Worm (Caenorhabditis elegans) whole organism, L4 larva: ENCODE measurements around the gene srx-85.
A peak's percentile ranks its signal among the peaks of the same experiment; 100 is the strongest.
"Not testable (repeated sequence)": the region's sequence is repeated elsewhere in the genome, so short reads cannot be mapped to it uniquely, and the experiment has no call there.

Experiments
- F26F4.8 ChIP-seq: fragments of 200-800 bp; sonication (Bioruptor generic); conservative IDR thresholded peaks from 2 replicates; pipeline ENCODE4 v1.3.6; 2022; ENCODE audit warnings: missing genetic modification characterization, missing compliant biosample characterization
- F37D6.2 ChIP-seq: sonication (generic microtip); optimal IDR thresholded peaks from 2 replicates; lab custom pipeline; 2016; ENCODE audit warnings: mild to moderate bottlenecking, missing genetic modification characterization, missing compliant biosample characterization
- R02D3.7 ChIP-seq: fragments of 150-350 bp; sonication (generic microtip); optimal IDR thresholded peaks from 3 replicates; lab custom pipeline; 2014; ENCODE audit warnings: missing biosample characterization, missing genetic modification characterization
- T20F7.1 ChIP-seq: fragments of 200-800 bp; sonication (Bioruptor generic); optimal IDR thresholded peaks from 2 replicates; lab custom pipeline; 2018; ENCODE audit warnings: mild to moderate bottlenecking, missing genetic modification characterization, missing compliant biosample characterization
- T26A8.4 ChIP-seq: fragments of 200-800 bp; sonication (Bioruptor generic); IDR thresholded peaks from 2 replicates; pipeline ENCODE4 v1.3.6; 2022; ENCODE audit warnings: missing genetic modification characterization, missing compliant biosample characterization
- ZK337.2 ChIP-seq: fragments of 200-800 bp; sonication (Bioruptor generic); IDR thresholded peaks from 2 replicates; pipeline ENCODE4 v1.3.6; 2022; ENCODE audit warnings: missing genetic modification reagents, missing genetic modification characterization, missing compliant biosample characterization
- aha-1 ChIP-seq: fragments of 150-350 bp; peaks from one replicate; lab custom pipeline; 2014; ENCODE audit warnings: missing biosample characterization, missing genetic modification characterization
- ceh-20 ChIP-seq: fragments of 200-800 bp; sonication (Bioruptor generic); IDR thresholded peaks from 2 replicates; pipeline ENCODE4 v1.3.6; 2022; ENCODE audit warnings: missing genetic modification reagents, missing genetic modification characterization, missing compliant biosample characterization
- ceh-82 ChIP-seq: sonication (generic microtip); optimal IDR thresholded peaks from 2 replicates; lab custom pipeline; 2017; ENCODE audit warnings: missing biosample characterization, missing genetic modification characterization
- daf-16 ChIP-seq, 3 experiments: sonication (generic microtip); optimal IDR thresholded peaks; 2 replicates each; lab custom pipeline; 2016 to 2017; ENCODE audit warnings: missing genetic modification characterization in 3 of 3, missing genetic modification reagents in 3 of 3, mild to moderate bottlenecking in 2 of 3, missing compliant biosample characterization in 2 of 3, missing biosample characterization in 1 of 3, moderate library complexity in 1 of 3
- daf-19 ChIP-seq: fragments of 200-800 bp; sonication (Bioruptor generic); conservative IDR thresholded peaks from 2 replicates; pipeline ENCODE4 v1.3.6; 2022; ENCODE audit warnings: missing genetic modification characterization, missing compliant biosample characterization
- dpl-1 ChIP-seq: fragments of 150-350 bp; optimal IDR thresholded peaks from 2 replicates; lab custom pipeline; 2014; ENCODE audit warnings: missing biosample characterization, missing genetic modification reagents, missing genetic modification characterization
- dve-1 ChIP-seq: sonication (generic microtip); optimal IDR thresholded peaks from 2 replicates; lab custom pipeline; 2017; ENCODE audit warnings: antibody characterized with exemption, mild to moderate bottlenecking, missing genetic modification characterization, missing compliant biosample characterization; ENCODE audit not compliant: insufficient read depth
- egl-27 ChIP-seq: sonication (generic microtip); optimal IDR thresholded peaks from 3 replicates; lab custom pipeline; 2017; ENCODE audit warnings: missing biosample characterization, missing genetic modification reagents, missing genetic modification characterization
- egl-43 ChIP-seq: fragments of 200-800 bp; sonication (Bioruptor generic); IDR thresholded peaks from 2 replicates; pipeline ENCODE4 v1.3.6; 2022; ENCODE audit warnings: missing genetic modification reagents, missing genetic modification characterization, missing compliant biosample characterization
- fkh-10 ChIP-seq: fragments of 150-350 bp; optimal IDR thresholded peaks from 2 replicates; lab custom pipeline; 2014; ENCODE audit warnings: missing biosample characterization, missing genetic modification reagents, missing genetic modification characterization
- hlh-11 ChIP-seq: fragments of 200-800 bp; sonication (Bioruptor generic); optimal IDR thresholded peaks from 2 replicates; lab custom pipeline; 2018; ENCODE audit warnings: mild to moderate bottlenecking, missing genetic modification characterization, missing compliant biosample characterization
- hlh-30 ChIP-seq: sonication (generic microtip); optimal IDR thresholded peaks from 2 replicates; lab custom pipeline; 2017; ENCODE audit warnings: antibody characterized with exemption, mild to moderate bottlenecking, missing genetic modification characterization, missing compliant biosample characterization; ENCODE audit not compliant: insufficient read depth
- hmg-1.1 ChIP-seq: fragments of 200-800 bp; sonication (Bioruptor generic); IDR thresholded peaks from 2 replicates; pipeline ENCODE4 v1.3.6; 2022; ENCODE audit warnings: missing genetic modification reagents, missing genetic modification characterization, missing compliant biosample characterization
- lin-13 ChIP-seq: fragments of 150-350 bp; optimal IDR thresholded peaks from 2 replicates; lab custom pipeline; 2014; ENCODE audit warnings: missing biosample characterization, missing genetic modification reagents, missing genetic modification characterization
- lin-29 ChIP-seq: fragments of 200-800 bp; sonication (Bioruptor generic); IDR thresholded peaks from 2 replicates; pipeline ENCODE4 v1.3.6; 2022; ENCODE audit warnings: missing genetic modification reagents, missing genetic modification characterization, missing compliant biosample characterization
- lin-38 ChIP-seq: fragments of 200-800 bp; sonication (Bioruptor generic); IDR thresholded peaks from 2 replicates; pipeline ENCODE4 v1.3.6; 2022; ENCODE audit warnings: missing genetic modification reagents, missing genetic modification characterization, missing compliant biosample characterization
- lsy-2 ChIP-seq, 2 experiments: fragments of 150-350 bp in 1 of 2; sonication (generic microtip) in 1 of 2; optimal IDR thresholded peaks; 2 replicates each; lab custom pipeline; 2014 to 2017; ENCODE audit warnings: missing biosample characterization in 2 of 2, missing genetic modification characterization in 2 of 2
- madf-5 ChIP-seq, 2 experiments: fragments of 200-800 bp; sonication (Bioruptor generic); IDR thresholded peaks; 2 replicates each; pipeline ENCODE4 v1.3.6; 2022; ENCODE audit warnings: missing compliant biosample characterization in 2 of 2, missing genetic modification characterization in 2 of 2
- mdt-29 ChIP-seq: fragments of 200-800 bp; sonication (Bioruptor generic); IDR thresholded peaks from 2 replicates; pipeline ENCODE4 v1.3.6; 2022; ENCODE audit warnings: missing genetic modification reagents, missing genetic modification characterization, missing compliant biosample characterization
- mep-1 ChIP-seq: fragments of 150-350 bp; sonication (generic microtip); optimal IDR thresholded peaks from 3 replicates; lab custom pipeline; 2014; ENCODE audit warnings: missing biosample characterization, missing genetic modification characterization
- mes-2 ChIP-seq: sonication (generic microtip); optimal IDR thresholded peaks from 2 replicates; lab custom pipeline; 2016; ENCODE audit warnings: missing genotype, mild to moderate bottlenecking, missing genetic modification characterization, missing compliant biosample characterization; ENCODE audit not compliant: poor library complexity, severe bottlenecking
- nhr-102 ChIP-seq: sonication (generic microtip); optimal IDR thresholded peaks from 2 replicates; lab custom pipeline; 2016; ENCODE audit warnings: mild to moderate bottlenecking, missing genetic modification characterization, moderate library complexity, missing compliant biosample characterization
- nhr-11 ChIP-seq: fragments of 150-350 bp; optimal IDR thresholded peaks from 2 replicates; lab custom pipeline; 2014; ENCODE audit warnings: missing biosample characterization, missing genetic modification characterization
- nhr-237 ChIP-seq: sonication (generic microtip); optimal IDR thresholded peaks from 2 replicates; lab custom pipeline; 2017; ENCODE audit warnings: missing biosample characterization, missing genetic modification characterization
- nhr-28 ChIP-seq: fragments of 150-350 bp; optimal IDR thresholded peaks from 2 replicates; lab custom pipeline; 2014; ENCODE audit warnings: missing biosample characterization, missing genetic modification characterization
- nhr-42 ChIP-seq: fragments of 200-800 bp; sonication (Bioruptor generic); IDR thresholded peaks from 2 replicates; pipeline ENCODE4 v1.3.6; 2022; ENCODE audit warnings: missing genetic modification characterization, missing compliant biosample characterization
- nhr-77 ChIP-seq: fragments of 150-350 bp; optimal IDR thresholded peaks from 2 replicates; lab custom pipeline; 2014; ENCODE audit warnings: missing biosample characterization, missing genetic modification characterization
- pha-4 ChIP-seq, 2 experiments: fragments of 150-350 bp in 1 of 2; fragments of 200-800 bp in 1 of 2; sonication (Bioruptor generic) in 1 of 2; IDR thresholded peaks in 1 of 2; optimal IDR thresholded peaks in 1 of 2; 2 replicates each; pipeline versions ENCODE4 v1.3.6 to Lab custom; 2014 to 2022; ENCODE audit warnings: missing genetic modification characterization in 2 of 2, missing genetic modification reagents in 2 of 2, missing biosample characterization in 1 of 2, missing compliant biosample characterization in 1 of 2
- php-3 ChIP-seq: fragments of 200-800 bp; sonication (Bioruptor generic); IDR thresholded peaks from 2 replicates; pipeline ENCODE4 v1.3.6; 2022; ENCODE audit warnings: missing genetic modification reagents, missing genetic modification characterization, missing compliant biosample characterization
- saeg-2 ChIP-seq: fragments of 200-800 bp; sonication (Bioruptor generic); IDR thresholded peaks from 2 replicates; pipeline ENCODE4 v1.3.6; 2022; ENCODE audit warnings: missing genetic modification reagents, missing genetic modification characterization, missing compliant biosample characterization
- snpc-1.2 ChIP-seq: fragments of 200-800 bp; sonication (Bioruptor generic); IDR thresholded peaks from 2 replicates; pipeline ENCODE4 v1.3.6; 2022; ENCODE audit warnings: missing genetic modification reagents, missing genetic modification characterization, missing compliant biosample characterization
- spr-1 ChIP-seq: sonication (generic microtip); optimal IDR thresholded peaks from 2 replicates; lab custom pipeline; 2016; ENCODE audit warnings: mild to moderate bottlenecking, missing genetic modification characterization, missing compliant biosample characterization
- tra-1 ChIP-seq: fragments of 200-800 bp; sonication (Bioruptor generic); IDR thresholded peaks from 2 replicates; pipeline ENCODE4 v1.3.6; 2022; ENCODE audit warnings: missing genetic modification reagents, missing genetic modification characterization, missing compliant biosample characterization
- unc-130 ChIP-seq: sonication (generic microtip); optimal IDR thresholded peaks from 2 replicates; lab custom pipeline; 2016; ENCODE audit warnings: missing genetic modification reagents, missing genetic modification characterization, missing compliant biosample characterization
- unc-62 ChIP-seq, 3 experiments: fragments of 150-350 bp in 1 of 3; sonication (generic microtip); optimal IDR thresholded peaks in 2 of 3; peaks in 1 of 3; 1 replicate in 1 of 3; 2 replicates in 2 of 3; lab custom pipeline; 2014 to 2017; ENCODE audit warnings: missing biosample characterization in 3 of 3, missing genetic modification characterization in 3 of 3, missing genetic modification reagents in 3 of 3, missing genotype in 1 of 3
- vab-7 ChIP-seq: fragments of 200-800 bp; sonication (Bioruptor generic); IDR thresholded peaks from 2 replicates; pipeline ENCODE4 v1.3.6; 2022; ENCODE audit warnings: missing genetic modification reagents, missing genetic modification characterization, missing compliant biosample characterization
- zfp-3 ChIP-seq: fragments of 200-800 bp; sonication (Bioruptor generic); conservative IDR thresholded peaks from 2 replicates; pipeline ENCODE4 v1.3.6; 2022; ENCODE audit warnings: missing genetic modification reagents, missing genetic modification characterization, missing compliant biosample characterization

srx-85 gene

ce11 chrV:11552379-11552778 is at the start of gene srx-85:
Gene srx-85, plus strand, starts transcription at chrV:11552679.
- TF ChIP-seq egl-43 (no peak), nhr-11 (tag; lab: Kevin White, UChicago) (no peak), hmg-1.1 (no peak), fkh-10 (no peak), daf-16 (GFP tag; optimal IDR thresholded peaks at IDR 0.05; lab: Kevin White, UChicago) (no peak), daf-16 (tag; optimal IDR thresholded peaks at IDR 0.05; lab: Kevin White, UChicago) (no peak), nhr-237 (no peak), mdt-29 (GFP tag; lab: Robert Waterston, UW) (no peak), F26F4.8 (no peak), F37D6.2 (no peak), dve-1 (tag; lab: Kevin White, UChicago) (no peak), zfp-3 (no peak), vab-7 (GFP tag; lab: Robert Waterston, UW) (no peak), ceh-82 (no peak), hlh-11 (tag; lab: Kevin White, UChicago) (no peak), T20F7.1 (GFP tag; lab: Kevin White, UChicago) (no peak), ceh-20 (no peak), egl-27 (tag; lab: Kevin White, UChicago) (no peak), madf-5 (GFP tag; IDR thresholded peaks at IDR 0.05; lab: Robert Waterston, UW) (no peak)
- TF ChIP-seq, all 104 proteins: peak for 0

ce11 chrV:11503081-11503751 is 49.3 kb upstream of the srx-85 start, which contains the start of gene C55A6.12:
Gene C55A6.12, minus strand, starts transcription at chrV:11503131.
- peak; percentile 79 for TF ChIP-seq dpl-1 (GFP tag; lab: Kevin White, UChicago)
- TF ChIP-seq lsy-2 (tag; optimal IDR thresholded peaks at IDR 0.05; lab: Kevin White, UChicago): peak in 1 of 2 experiments; percentile 24
- no peak for TF ChIP-seq nhr-28 (tag; lab: Kevin White, UChicago)
- peak in 1 of 2 experiments; percentile 3 for TF ChIP-seq unc-62 (GFP tag; optimal IDR thresholded peaks at IDR 0.05 in 1 of 2; lab: Kevin White, UChicago)
- TF ChIP-seq unc-62 (tag; optimal IDR thresholded peaks at IDR 0.05; lab: Kevin White, UChicago): no peak
- TF ChIP-seq, all 104 proteins: peak for 3

ce11 chrV:11504853-11505397 is 47.6 kb upstream of the srx-85 start, which contains the start of the genes C55A6.1 and C55A6.10:
Gene C55A6.1, minus strand, starts transcription at chrV:11504968.
Gene C55A6.10, plus strand, starts transcription at chrV:11505347.
- TF ChIP-seq unc-130 (GFP tag; lab: Kevin White, UChicago): peak; percentile 85
- TF ChIP-seq mep-1 (tag; lab: Kevin White, UChicago): peak; percentile 88
- not testable (repeated sequence) for TF ChIP-seq daf-16 (GFP tag; optimal IDR thresholded peaks at IDR 0.05; lab: Kevin White, UChicago); pha-4 (tag; optimal IDR thresholded peaks at IDR 0.05; lab: Kevin White, UChicago)
- peak; percentile 51 for TF ChIP-seq daf-16 (tag; optimal IDR thresholded peaks at IDR 0.05; lab: Kevin White, UChicago)
- 0 out of 2 replicates have a peak, but pooled peaks have one; percentile 41 for TF ChIP-seq lin-29 (GFP tag; lab: Robert Waterston, UW)
- peak; percentile 42 for TF ChIP-seq lin-13
- TF ChIP-seq spr-1 (tag; lab: Kevin White, UChicago): peak; percentile 62
- TF ChIP-seq daf-19 (GFP tag; lab: Robert Waterston, UW): 0 out of 2 replicates have a peak, but pooled peaks have one; percentile 38
- peak; percentile 11 for TF ChIP-seq nhr-77 (tag; lab: Kevin White, UChicago)
- TF ChIP-seq hlh-30 (tag; lab: Kevin White, UChicago): peak; percentile 49
- TF ChIP-seq nhr-42 (GFP tag; lab: Robert Waterston, UW): peak; percentile 76
- TF ChIP-seq php-3 (GFP tag; lab: Robert Waterston, UW): peak; percentile 53; the same call in 1 of the 2 replicates
- TF ChIP-seq T26A8.4 (GFP tag; lab: Robert Waterston, UW): peak; percentile 68
- peak; percentile 61 for TF ChIP-seq hlh-11 (tag; lab: Kevin White, UChicago)
- TF ChIP-seq lin-38 (GFP tag; lab: Robert Waterston, UW): peak; percentile 87
- peak; percentile 60; the same call in 1 of the 2 replicates for TF ChIP-seq saeg-2 (GFP tag; lab: Robert Waterston, UW)
- peak; percentile 55 for TF ChIP-seq aha-1 (tag; lab: Kevin White, UChicago)
- peak; percentile 91 for TF ChIP-seq hmg-1.1
- TF ChIP-seq snpc-1.2 (GFP tag; lab: Robert Waterston, UW): peak; percentile 78
- peak; percentile 5 for TF ChIP-seq R02D3.7
- 0 out of 2 replicates have a peak, but pooled peaks have one; percentile 55 for TF ChIP-seq tra-1 (GFP tag; lab: Robert Waterston, UW)
- peak; percentile 63 for TF ChIP-seq F37D6.2
- peak; percentile 89 for TF ChIP-seq mes-2 (tag; lab: Kevin White, UChicago)
- TF ChIP-seq pha-4 (GFP tag; IDR thresholded peaks at IDR 0.05; lab: Robert Waterston, UW): peak; percentile 88
- TF ChIP-seq nhr-102 (tag; lab: Kevin White, UChicago): peak; percentile 50
- TF ChIP-seq ZK337.2 (GFP tag; lab: Robert Waterston, UW): 0 out of 2 replicates have a peak, but pooled peaks have one; percentile 11
- TF ChIP-seq vab-7 (GFP tag; lab: Robert Waterston, UW): peak; percentile 70; the same call in 1 of the 2 replicates
